Worm (Caenorhabditis elegans): ENCODE results near the gene ser-1.

ser-1 gene

ce11 chrX:16558117-16558516 lies 21.4 kb upstream of the ser-1 start, which contains the start of gene K08B5.1:
TSS of gene K08B5.1 (plus strand) at chrX:16558434.
- TF ChIP-seq rcor-1 (GFP tag; IDR thresholded peaks at IDR 0.05) (no peak), cebp-2 (GFP tag; IDR thresholded peaks at IDR 0.05) (no peak), hsf-1 (GFP tag; IDR thresholded peaks at IDR 0.05) (no peak), madf-8 (GFP tag; conservative IDR thresholded peaks at IDR 0.05) (no peak), tlf-1 (GFP tag; optimal IDR thresholded peaks at IDR 0.05) (no peak), zim-3 (tag; optimal IDR thresholded peaks at IDR 0.05) (no peak), zfh-2 (GFP tag; conservative IDR thresholded peaks at IDR 0.05) (no peak), snpc-4 (GFP tag; optimal IDR thresholded peaks at IDR 0.05) (no peak), snpc-4 (tag; optimal IDR thresholded peaks at IDR 0.05) (no peak), egrh-3 (GFP tag; IDR thresholded peaks at IDR 0.05) (no peak), K12H6.12 (tag; optimal IDR thresholded peaks at IDR 0.05) (no peak), ztf-6 (GFP tag; IDR thresholded peaks at IDR 0.05) (no peak), ceh-79 (tag; optimal IDR thresholded peaks at IDR 0.05) (no peak)

- TF ChIP-seq tbx-9 (tag; optimal IDR thresholded peaks at IDR 0.05; ENCODE audit: borderline replicate concordance) (no peak), F55B11.4 (tag; optimal IDR thresholded peaks at IDR 0.05; ENCODE audit: borderline replicate concordance, insufficient read depth) (no peak), Y53F4B.3 (GFP tag; IDR thresholded peaks at IDR 0.05) (no peak), F10E7.11 (tag; optimal IDR thresholded peaks at IDR 0.05) (no peak), mes-4 (tag; optimal IDR thresholded peaks at IDR 0.05) (no peak), athp-1 (tag; optimal IDR thresholded peaks at IDR 0.05) (no peak), madf-10 (tag; optimal IDR thresholded peaks at IDR 0.05) (peak; percentile 33), B0035.1 (tag; optimal IDR thresholded peaks at IDR 0.05) (no peak), atf-7 (tag; optimal IDR thresholded peaks at IDR 0.05) (no peak), hmg-1.2 (GFP tag; IDR thresholded peaks at IDR 0.05) (peak; percentile 62), nhr-27 (tag; optimal IDR thresholded peaks at IDR 0.05) (no peak), F57A8.1 (GFP tag; optimal IDR thresholded peaks at IDR 0.05) (no peak), mcd-1 (GFP tag; IDR thresholded peaks at IDR 0.05) (no peak), gei-17 (GFP tag; optimal IDR thresholded peaks at IDR 0.05) (no peak), chd-7 (tag; optimal IDR thresholded peaks at IDR 0.05) (no peak), ceh-91 (GFP tag; IDR thresholded peaks at IDR 0.05) (no peak), lsl-1 (GFP tag; optimal IDR thresholded peaks at IDR 0.05) (no peak), B0261.1 (tag; optimal IDR thresholded peaks at IDR 0.05) (peak; percentile 89), cebp-1 (GFP tag; IDR thresholded peaks at IDR 0.05) (peak; percentile 34; the same call in 1 of the 2 replicates), cebp-1 (tag; optimal IDR thresholded peaks at IDR 0.05) (no peak), lin-26 (GFP tag; IDR thresholded peaks at IDR 0.05) (peak; percentile 72), madf-6 (GFP tag; IDR thresholded peaks at IDR 0.05) (no peak), B0336.3 (GFP tag; IDR thresholded peaks at IDR 0.05) (no peak), unc-62 (GFP tag; optimal IDR thresholded peaks at IDR 0.05) (no peak), die-1 (tag; optimal IDR thresholded peaks at IDR 0.05) (peak; percentile 46), aptf-2 (GFP tag; conservative IDR thresholded peaks at IDR 0.05) (no peak), ztf-3 (GFP tag; optimal IDR thresholded peaks at IDR 0.05) (no peak), rpc-1 (optimal IDR thresholded peaks at IDR 0.05) (peak; percentile 83), rpc-1 (tag; optimal IDR thresholded peaks at IDR 0.05) (peak; percentile 97), ccch-3 (GFP tag; optimal IDR thresholded peaks at IDR 0.05) (no peak), F23B12.7 (tag; optimal IDR thresholded peaks at IDR 0.05; ENCODE audit: insufficient read depth) (peak; percentile 52), pha-4 (tag; optimal IDR thresholded peaks at IDR 0.05) (no peak), Y56A3A.18 (GFP tag; IDR thresholded peaks at IDR 0.05) (no peak), dpl-1 (GFP tag; optimal IDR thresholded peaks at IDR 0.05) (no peak), ets-4 (GFP tag; optimal IDR thresholded peaks at IDR 0.05) (no peak), F49E8.2 (tag; optimal IDR thresholded peaks at IDR 0.05; ENCODE audit: insufficient read depth) (no peak), fkh-3 (tag; optimal IDR thresholded peaks at IDR 0.05) (no peak)
Observed at ce11 chrX:16558776-16559175, 20.8 kb upstream of the ser-1 start.

Measured in whole organism, young adult.